Fruit fly (Drosophila melanogaster) S2 (cell line): ENCODE results near the gene CG6621.

Experiments used
- CG8478 ChIP-seq: fragments of >200 bp; optimal IDR thresholded peaks from 2 replicates; lab custom pipeline; 2018
- CTCF ChIP-seq, 2 experiments: fragments of >200 bp; optimal IDR thresholded peaks; 2 replicates each; lab custom pipeline; 2018

DNA sequence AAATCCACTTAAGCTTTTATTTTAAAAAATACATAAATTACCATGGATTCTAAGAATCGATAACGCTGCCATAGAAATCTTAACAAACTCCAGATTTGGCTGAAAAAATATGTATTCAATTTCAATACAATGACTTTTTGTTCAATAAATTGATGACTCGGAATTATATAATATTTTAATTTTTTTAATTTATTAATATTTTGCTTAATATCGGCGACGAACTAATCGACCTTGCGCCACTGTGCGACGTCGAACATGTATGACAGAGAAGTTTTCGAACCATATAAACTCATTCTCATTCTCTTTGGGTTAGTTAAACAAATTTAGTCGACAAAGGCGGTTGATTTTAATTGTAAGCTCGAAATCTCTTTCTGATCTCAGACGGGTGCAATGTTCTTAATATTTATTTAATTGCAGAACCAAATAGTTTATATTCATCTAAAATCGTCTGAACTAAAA, 43.8 kb downstream of the CG6621 start, which contains the start of gene CG42394:
- TF ChIP-seq CG8478 (lab: Kevin White, UChicago): no peak
- no peak for TF ChIP-seq CTCF (optimal IDR thresholded peaks at IDR 0.05; lab: Kevin White, UChicago)
